Fruit fly (Drosophila melanogaster) whole organism, embryonic: ENCODE results near the gene CG13113.

ENCODE experiments used
- Adf1 ChIP-seq: fragments of 200-800 bp; sonication (Bioruptor generic); IDR thresholded peaks from 2 replicates; pipeline ENCODE4 v1.3.6; 2022; ENCODE audit warnings: missing biosample characterization, missing genetic modification characterization
- Antp ChIP-seq: fragments of 200-800 bp; sonication (Bioruptor generic); optimal IDR thresholded peaks from 3 replicates; lab custom pipeline; 2016; ENCODE audit warnings: missing biosample characterization, missing genetic modification characterization
- Asciz ChIP-seq: fragments of 200-800 bp; sonication (Bioruptor generic); optimal IDR thresholded peaks from 2 replicates; lab custom pipeline; 2017; ENCODE audit warnings: missing biosample characterization, mild to moderate bottlenecking, missing genetic modification characterization, missing genetic modification reagents
- CG10366 ChIP-seq: fragments of 200-800 bp; sonication (Bioruptor generic); IDR thresholded peaks from 2 replicates; pipeline ENCODE4 v1.3.6; 2022; ENCODE audit warnings: missing biosample characterization, missing genetic modification characterization
- CG10543 ChIP-seq: fragments of 200-800 bp; sonication (Bioruptor generic); optimal IDR thresholded peaks from 3 replicates; lab custom pipeline; 2017; ENCODE audit warnings: missing biosample characterization, mild to moderate bottlenecking, missing genetic modification characterization, moderate library complexity
- CG10979 ChIP-seq: fragments of 200-800 bp; sonication (Bioruptor generic); optimal IDR thresholded peaks from 2 replicates; lab custom pipeline; 2018; ENCODE audit warnings: missing biosample characterization, mild to moderate bottlenecking, missing genetic modification characterization, moderate library complexity
- CG11696 ChIP-seq: fragments of 200-800 bp; sonication (Bioruptor generic); IDR thresholded peaks from 2 replicates; pipeline ENCODE4 v1.3.6; 2022; ENCODE audit warnings: missing biosample characterization, missing genetic modification characterization
- CG12071 ChIP-seq: fragments of 200-800 bp; sonication (Bioruptor generic); optimal IDR thresholded peaks from 3 replicates; lab custom pipeline; 2018; ENCODE audit warnings: missing biosample characterization, mild to moderate bottlenecking, missing genetic modification characterization
- CG12659 ChIP-seq: fragments of 200-800 bp; sonication (Bioruptor generic); optimal IDR thresholded peaks from 3 replicates; lab custom pipeline; 2017; ENCODE audit warnings: mild to moderate bottlenecking, missing biosample characterization, missing genetic modification reagents, missing genetic modification characterization
- CG13894 ChIP-seq: fragments of 200-800 bp; sonication (Bioruptor generic); optimal IDR thresholded peaks from 3 replicates; lab custom pipeline; 2018; ENCODE audit warnings: missing biosample characterization, mild to moderate bottlenecking, missing genetic modification characterization, moderate library complexity
- CG14667 ChIP-seq: fragments of 200-800 bp; sonication (Bioruptor generic); IDR thresholded peaks from 2 replicates; pipeline ENCODE4 v1.3.6; 2022; ENCODE audit warnings: missing biosample characterization, missing genetic modification characterization
- CG15269 ChIP-seq: fragments of 200-800 bp; sonication (Bioruptor generic); optimal IDR thresholded peaks from 2 replicates; lab custom pipeline; 2018; ENCODE audit warnings: missing biosample characterization, mild to moderate bottlenecking, missing genetic modification characterization, moderate library complexity
- CG15514 ChIP-seq: fragments of 200-800 bp; sonication (Bioruptor generic); optimal IDR thresholded peaks from 3 replicates; lab custom pipeline; 2017; ENCODE audit warnings: missing biosample characterization, missing genetic modification characterization, mild to moderate bottlenecking, moderate library complexity, missing genetic modification reagents
- CG15696 ChIP-seq: fragments of 200-800 bp; sonication (Bioruptor generic); optimal IDR thresholded peaks from 2 replicates; lab custom pipeline; 2019; ENCODE audit warnings: missing biosample characterization, mild to moderate bottlenecking, missing genetic modification characterization, moderate library complexity
- CG1647 ChIP-seq: fragments of 200-800 bp; sonication (Bioruptor generic); optimal IDR thresholded peaks from 3 replicates; lab custom pipeline; 2016; ENCODE audit warnings: missing biosample characterization, missing genetic modification characterization
- CG17328 ChIP-seq: fragments of 200-800 bp; sonication (Bioruptor generic); IDR thresholded peaks from 2 replicates; pipeline ENCODE4 v1.3.6; 2022; ENCODE audit warnings: missing biosample characterization, missing genetic modification characterization
- CG17361 ChIP-seq: fragments of 200-800 bp; sonication (Bioruptor generic); IDR thresholded peaks from 3 replicates; pipeline ENCODE4 v1.3.6; 2022; ENCODE audit warnings: missing biosample characterization, missing genetic modification characterization
- CG2116 ChIP-seq: fragments of 200-800 bp; sonication (Bioruptor generic); optimal IDR thresholded peaks from 3 replicates; lab custom pipeline; 2018; ENCODE audit warnings: missing biosample characterization, mild to moderate bottlenecking, missing genetic modification characterization
- CG2199 ChIP-seq: fragments of 200-800 bp; sonication (Bioruptor generic); IDR thresholded peaks from 3 replicates; pipeline ENCODE4 v1.3.6; 2022; ENCODE audit warnings: missing biosample characterization, missing genetic modification characterization
- CG32532 ChIP-seq: fragments of 200-800 bp; sonication (Bioruptor generic); IDR thresholded peaks from 2 replicates; pipeline ENCODE4 v1.3.6; 2022; ENCODE audit warnings: missing biosample characterization, missing genetic modification characterization
- CG32767 ChIP-seq: fragments of 200-800 bp; sonication (Bioruptor generic); IDR thresholded peaks from 2 replicates; pipeline ENCODE4 v1.3.6; 2022; ENCODE audit warnings: missing biosample characterization, missing genetic modification characterization
- CG3281 ChIP-seq: fragments of 200-800 bp; sonication (Bioruptor generic); optimal IDR thresholded peaks from 3 replicates; lab custom pipeline; 2017; ENCODE audit warnings: missing biosample characterization, mild to moderate bottlenecking, missing genetic modification characterization
- CG6689 ChIP-seq: fragments of 200-800 bp; sonication (Bioruptor generic); IDR thresholded peaks from 2 replicates; pipeline ENCODE4 v1.3.6; 2022; ENCODE audit warnings: missing biosample characterization, missing genetic modification characterization
- CG6854 ChIP-seq: fragments of 200-800 bp; sonication (Bioruptor generic); optimal IDR thresholded peaks from 3 replicates; lab custom pipeline; 2017; ENCODE audit warnings: missing biosample characterization, mild to moderate bottlenecking, missing genetic modification characterization
- CG9215 ChIP-seq: fragments of 200-800 bp; sonication (Bioruptor generic); IDR thresholded peaks from 2 replicates; pipeline ENCODE4 v1.3.6; 2022; ENCODE audit warnings: missing biosample characterization, missing genetic modification characterization
- Gug ChIP-seq: fragments of 200-800 bp; sonication (Bioruptor generic); IDR thresholded peaks from 4 replicates; pipeline ENCODE4 v1.3.6; 2022; ENCODE audit warnings: missing biosample characterization, missing genetic modification characterization
- H2.0 ChIP-seq: fragments of 200-800 bp; sonication (Bioruptor generic); IDR thresholded peaks from 2 replicates; pipeline ENCODE4 v1.3.6; 2022; ENCODE audit warnings: missing biosample characterization, missing genetic modification characterization
- HHEX ChIP-seq: fragments of 200-800 bp; sonication (Bioruptor generic); optimal IDR thresholded peaks from 3 replicates; lab custom pipeline; 2017; ENCODE audit warnings: missing biosample characterization, mild to moderate bottlenecking, missing genetic modification characterization, missing genetic modification reagents
- HLH4C ChIP-seq: fragments of 200-800 bp; sonication (Bioruptor generic); IDR thresholded peaks from 3 replicates; pipeline ENCODE4 v1.3.6; 2022; ENCODE audit warnings: missing biosample characterization, missing genetic modification characterization; ENCODE audit not compliant: partially characterized antibody
- HLHmδ ChIP-seq: fragments of 200-800 bp; sonication (Bioruptor generic); optimal IDR thresholded peaks from 2 replicates; lab custom pipeline; 2018; ENCODE audit warnings: missing biosample characterization, mild to moderate bottlenecking, missing genetic modification characterization, moderate library complexity
- Hr3 ChIP-seq: fragments of 200-800 bp; sonication (Bioruptor generic); optimal IDR thresholded peaks from 3 replicates; lab custom pipeline; 2016; ENCODE audit warnings: missing biosample characterization, missing genetic modification characterization
- Mrtf ChIP-seq: fragments of 200-800 bp; sonication (Bioruptor generic); IDR thresholded peaks from 3 replicates; pipeline ENCODE4 v1.3.6; 2022; ENCODE audit warnings: missing biosample characterization, missing genetic modification characterization
- Oli ChIP-seq: fragments of 200-800 bp; sonication (Bioruptor generic); optimal IDR thresholded peaks from 2 replicates; lab custom pipeline; 2018; ENCODE audit warnings: missing biosample characterization, mild to moderate bottlenecking, missing genetic modification characterization, moderate library complexity
- Stat92E ChIP-seq, 3 experiments: fragments of >200 bp in 2 of 3; fragments of 200-800 bp in 1 of 3; sonication (Bioruptor generic) in 1 of 3; optimal IDR thresholded peaks; 2 replicates each; lab custom pipeline; 2017 to 2019; ENCODE audit warnings: missing biosample characterization in 3 of 3, missing genetic modification characterization in 3 of 3, mild to moderate bottlenecking in 1 of 3, moderate library complexity in 1 of 3
- Tbp ChIP-seq: fragments of >200 bp; optimal IDR thresholded peaks from 2 replicates; lab custom pipeline; 2018; ENCODE audit warnings: missing biosample characterization, missing genetic modification characterization
- abd-A ChIP-seq: fragments of 200-800 bp; sonication (Bioruptor generic); optimal IDR thresholded peaks from 3 replicates; lab custom pipeline; 2019; ENCODE audit warnings: missing biosample characterization, mild to moderate bottlenecking, missing genetic modification characterization, moderate library complexity
- bcd ChIP-seq: fragments of 200-800 bp; sonication (Bioruptor generic); optimal IDR thresholded peaks from 2 replicates; lab custom pipeline; 2017; ENCODE audit warnings: missing biosample characterization, mild to moderate bottlenecking, missing genetic modification characterization
- croc ChIP-seq: fragments of 200-800 bp; sonication (Bioruptor generic); conservative IDR thresholded peaks from 3 replicates; pipeline ENCODE4 v1.3.6; 2022; ENCODE audit warnings: missing biosample characterization, missing genetic modification characterization
- crp ChIP-seq, 2 experiments: fragments of 200-800 bp; sonication (Bioruptor generic); optimal IDR thresholded peaks; 2 replicates in 1 of 2; 3 replicates in 1 of 2; lab custom pipeline; 2017; ENCODE audit warnings: missing biosample characterization in 2 of 2, missing genetic modification characterization in 2 of 2, mild to moderate bottlenecking in 1 of 2, moderate library complexity in 1 of 2
- eyg ChIP-seq: fragments of 200-800 bp; sonication (Bioruptor generic); optimal IDR thresholded peaks from 3 replicates; lab custom pipeline; 2016; ENCODE audit warnings: missing biosample characterization, missing genetic modification characterization
- h ChIP-seq: fragments of >200 bp; optimal IDR thresholded peaks from 2 replicates; lab custom pipeline; 2017
- nau ChIP-seq: fragments of 200-800 bp; sonication (Bioruptor generic); optimal IDR thresholded peaks from 3 replicates; lab custom pipeline; 2017; ENCODE audit warnings: missing biosample characterization, mild to moderate bottlenecking, missing genetic modification characterization, missing genetic modification reagents
- nmo ChIP-seq: fragments of 200-800 bp; sonication (Bioruptor generic); optimal IDR thresholded peaks from 2 replicates; lab custom pipeline; 2018; ENCODE audit warnings: missing biosample characterization, mild to moderate bottlenecking, missing genetic modification characterization, moderate library complexity
- pan ChIP-seq, 4 experiments: fragments of >200 bp in 3 of 4; fragments of 200-800 bp in 1 of 4; sonication (Bioruptor generic) in 1 of 4; optimal IDR thresholded peaks in 3 of 4; IDR thresholded peaks in 1 of 4; 2 replicates each; pipeline versions ENCODE4 v1.3.6 to Lab custom; 2017 to 2022; ENCODE audit warnings: missing biosample characterization in 2 of 4, missing genetic modification characterization in 2 of 4, mixed read lengths in 1 of 4
- rib ChIP-seq: fragments of 200-800 bp; sonication (Bioruptor generic); IDR thresholded peaks from 2 replicates; pipeline ENCODE4 v1.3.6; 2022; ENCODE audit warnings: missing biosample characterization, missing genetic modification characterization
- sens-2 ChIP-seq: fragments of 200-800 bp; sonication (Bioruptor generic); IDR thresholded peaks from 2 replicates; pipeline ENCODE4 v1.3.6; 2022; ENCODE audit warnings: missing biosample characterization, missing genetic modification characterization
- seq ChIP-seq: fragments of 200-800 bp; sonication (Bioruptor generic); IDR thresholded peaks from 2 replicates; pipeline ENCODE4 v1.3.6; 2022; ENCODE audit warnings: missing biosample characterization, missing genetic modification characterization
- sug ChIP-seq: fragments of 200-800 bp; optimal IDR thresholded peaks from 2 replicates; lab custom pipeline; 2019; ENCODE audit warnings: missing biosample characterization, mild to moderate bottlenecking, missing genetic modification characterization, moderate library complexity
- tap ChIP-seq: fragments of 200-800 bp; optimal IDR thresholded peaks from 3 replicates; lab custom pipeline; 2019; ENCODE audit warnings: missing biosample characterization, mild to moderate bottlenecking, missing genetic modification characterization, moderate library complexity
- wdn ChIP-seq: fragments of 200-800 bp; sonication (Bioruptor generic); IDR thresholded peaks from 2 replicates; pipeline ENCODE4 v1.3.6; 2022; ENCODE audit warnings: missing biosample characterization, missing genetic modification characterization

Gene CG13113

DNA sequence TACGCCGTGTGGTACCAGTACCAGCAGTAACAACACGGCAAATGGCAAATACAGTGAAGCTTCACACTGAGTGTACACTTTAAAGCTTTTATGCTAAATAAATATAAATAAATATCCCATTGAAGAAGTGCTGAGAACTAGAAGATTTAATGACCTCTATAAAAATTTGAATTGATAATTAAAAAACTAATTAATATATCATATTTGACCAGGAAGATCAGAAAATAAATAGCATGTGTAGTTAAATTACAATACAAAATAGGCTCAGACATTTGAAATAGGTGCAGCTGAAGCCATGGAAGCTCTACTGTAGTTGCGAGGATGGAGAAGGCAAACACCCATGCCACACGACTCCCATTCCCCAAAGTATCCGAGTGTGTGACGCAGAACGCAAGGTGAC is 20.6 kb downstream of the CG13113 start (continued):
- TF ChIP-seq Asciz (GFP tag; lab: Kevin White, UChicago): peak; percentile 24
- peak; percentile 31 for TF ChIP-seq CG12659 (GFP tag; lab: Kevin White, UChicago)
- TF ChIP-seq sug (tag; lab: Kevin White, UChicago): peak; percentile 41
- no peak for TF ChIP-seq abd-A (tag; lab: Kevin White, UChicago)
- no peak for TF ChIP-seq Mrtf (GFP tag; lab: Robert Waterston, UW)
- no peak for TF ChIP-seq CG13894 (tag; lab: Kevin White, UChicago)
- no peak for TF ChIP-seq croc (GFP tag; lab: Robert Waterston, UW)
- peak; percentile 16 for TF ChIP-seq CG10543
- TF ChIP-seq HLHmδ: no peak
- TF ChIP-seq CG11696 (GFP tag; lab: Robert Waterston, UW): no peak
- TF ChIP-seq CG32532 (GFP tag; lab: Robert Waterston, UW): peak; percentile 28; the same call in 1 of the 2 replicates
- TF ChIP-seq CG3281 (GFP tag; lab: Kevin White, UChicago): peak; percentile 48
- 0 out of 4 replicates have a peak, but pooled peaks have one; percentile 15 for TF ChIP-seq Gug
- TF ChIP-seq Tbp (GFP tag; lab: Kevin White, UChicago): no peak
- TF ChIP-seq Stat92E (GFP tag; optimal IDR thresholded peaks at IDR 0.05; lab: Kevin White, UChicago): no peak
- no peak for TF ChIP-seq CG2199
- peak; percentile 64 for TF ChIP-seq CG17361 (GFP tag; lab: Robert Waterston, UW)
- TF ChIP-seq wdn (GFP tag; lab: Robert Waterston, UW): 0 out of 2 replicates have a peak, but pooled peaks have one; percentile 18
- TF ChIP-seq CG6689: 0 out of 2 replicates have a peak, but pooled peaks have one; percentile 11
- peak; percentile 16 for TF ChIP-seq CG15514 (GFP tag; lab: Kevin White, UChicago)
- no peak for TF ChIP-seq CG12071 (GFP tag; lab: Kevin White, UChicago)
- peak; percentile 26 for TF ChIP-seq tap (tag; lab: Kevin White, UChicago)
- no peak for TF ChIP-seq CG17328 (GFP tag; lab: Robert Waterston, UW)
- no peak for TF ChIP-seq Adf1 (GFP tag; lab: Robert Waterston, UW)
- peak; percentile 39; the same call in 1 of the 2 replicates for TF ChIP-seq seq (GFP tag; lab: Robert Waterston, UW)
- peak; percentile 67 for TF ChIP-seq CG15269 (tag; lab: Kevin White, UChicago)
- no peak for TF ChIP-seq sens-2 (GFP tag; lab: Robert Waterston, UW)
- TF ChIP-seq CG9215 (GFP tag; lab: Robert Waterston, UW): peak; percentile 47
- no peak for TF ChIP-seq CG14667 (GFP tag; lab: Robert Waterston, UW)
- 0 out of 2 replicates have a peak, but pooled peaks have one; percentile 33 for TF ChIP-seq CG32767 (GFP tag; lab: Robert Waterston, UW)
- TF ChIP-seq nau (GFP tag; lab: Kevin White, UChicago): peak; percentile 9
- TF ChIP-seq bcd: peak; percentile 50
- no peak for TF ChIP-seq eyg
- TF ChIP-seq h (lab: Kevin White, UChicago): no peak
- TF ChIP-seq CG6854 (GFP tag; lab: Kevin White, UChicago): peak; percentile 46
- no peak for TF ChIP-seq CG1647 (GFP tag; lab: Kevin White, UChicago)
- no peak for TF ChIP-seq CG15696 (tag; lab: Kevin White, UChicago)
- TF ChIP-seq Antp (GFP tag; lab: Kevin White, UChicago): no peak
- TF ChIP-seq H2.0 (GFP tag; lab: Robert Waterston, UW): no peak
- TF ChIP-seq pan (optimal IDR thresholded peaks at IDR 0.05; lab: Kevin White, UChicago): no peak
- TF ChIP-seq pan (GFP tag; optimal IDR thresholded peaks at IDR 0.05 in 1 of 2, IDR thresholded peaks at IDR 0.05 in 1 of 2): peak in 1 of 2 experiments; percentile 63
- TF ChIP-seq Oli (tag; lab: Kevin White, UChicago): peak; percentile 59
- TF ChIP-seq CG2116 (GFP tag; lab: Kevin White, UChicago): no peak
- peak; percentile 54 for TF ChIP-seq nmo (GFP tag; lab: Kevin White, UChicago)
- no peak for TF ChIP-seq CG10366 (GFP tag; lab: Robert Waterston, UW)
- TF ChIP-seq Hr3 (GFP tag; lab: Kevin White, UChicago): peak; percentile 30
- no peak for TF ChIP-seq HLH4C (GFP tag; lab: Robert Waterston, UW)
- peak; percentile 42 for TF ChIP-seq HHEX (GFP tag; lab: Kevin White, UChicago)
- peak; percentile 17 for TF ChIP-seq CG10979 (tag; lab: Kevin White, UChicago)
- TF ChIP-seq rib: no peak
- TF ChIP-seq crp (GFP tag; optimal IDR thresholded peaks at IDR 0.05; lab: Kevin White, UChicago): no peak
